Worm (Caenorhabditis elegans) whole organism, late embryonic: Measurements from ENCODE around the gene col-84.

Experiments used
- T23F11.4 ChIP-seq: fragments of 200-800 bp; sonication (Bioruptor generic); optimal IDR thresholded peaks from 2 replicates; lab custom pipeline; 2018; ENCODE audit warnings: mild to moderate bottlenecking, missing genetic modification characterization, missing compliant biosample characterization
- ceh-18 ChIP-seq: sonication (generic microtip); optimal IDR thresholded peaks from 2 replicates; lab custom pipeline; 2016; ENCODE audit warnings: missing genetic modification characterization, missing compliant biosample characterization
- hlh-30 ChIP-seq: sonication (generic microtip); optimal IDR thresholded peaks from 2 replicates; lab custom pipeline; 2017; ENCODE audit warnings: antibody characterized with exemption, missing genetic modification characterization, missing compliant biosample characterization; ENCODE audit not compliant: insufficient read depth
- hlh-6 ChIP-seq: sonication (generic microtip); optimal IDR thresholded peaks from 2 replicates; lab custom pipeline; 2016; ENCODE audit warnings: missing genotype, missing genetic modification characterization, missing compliant biosample characterization
- nhr-11 ChIP-seq: fragments of 150-350 bp; optimal IDR thresholded peaks from 2 replicates; lab custom pipeline; 2014; ENCODE audit warnings: missing biosample characterization, missing genetic modification characterization
- pha-4 ChIP-seq: fragments of 150-350 bp; optimal IDR thresholded peaks from 2 replicates; lab custom pipeline; 2018; ENCODE audit warnings: missing biosample characterization, missing genetic modification reagents, missing genetic modification characterization
- pqm-1 ChIP-seq: sonication (generic microtip); optimal IDR thresholded peaks from 2 replicates; lab custom pipeline; 2016; ENCODE audit warnings: missing genetic modification characterization, missing compliant biosample characterization
- pros-1 ChIP-seq: fragments of 150-350 bp; optimal IDR thresholded peaks from 2 replicates; lab custom pipeline; 2014; ENCODE audit warnings: missing biosample characterization, missing genetic modification reagents, missing genetic modification characterization

- TF ChIP-seq ceh-18 (tag; lab: Kevin White, UChicago) (no peak), pha-4 (tag; lab: Kevin White, UChicago) (no peak), pros-1 (no peak), pqm-1 (tag; lab: Kevin White, UChicago) (no peak), nhr-11 (tag; lab: Kevin White, UChicago) (no peak), hlh-6 (tag; lab: Kevin White, UChicago) (no peak), hlh-30 (tag; lab: Kevin White, UChicago) (no peak), T23F11.4 (GFP tag; lab: Kevin White, UChicago) (no peak)
Observed at ce11 chrII:11888150-11888549, 19.8 kb downstream of the col-84 start.
